Fruit fly (Drosophila melanogaster) whole organism, wandering third instar larva: ENCODE results near the gene CG6567.

Source experiments
- Abd-B ChIP-seq: fragments of >200 bp; optimal IDR thresholded peaks from 2 replicates; lab custom pipeline; 2017; ENCODE audit warnings: missing biosample characterization, missing genetic modification characterization
- CG32264 ChIP-seq: fragments of 200-800 bp; sonication (Bioruptor generic); optimal IDR thresholded peaks from 2 replicates; lab custom pipeline; 2016; ENCODE audit warnings: missing biosample characterization, missing genetic modification characterization
- CrebA ChIP-seq: fragments of 200-800 bp; sonication (Bioruptor generic); optimal IDR thresholded peaks from 2 replicates; lab custom pipeline; 2016; ENCODE audit warnings: missing biosample characterization, mild to moderate bottlenecking, missing genetic modification characterization, borderline replicate concordance
- Dfd ChIP-seq: fragments of >200 bp; optimal IDR thresholded peaks from 2 replicates; lab custom pipeline; 2017; ENCODE audit warnings: missing biosample characterization, missing genetic modification characterization
- Dif ChIP-seq: fragments of 200-275, 200-300 bp; sonication (Bioruptor generic); optimal IDR thresholded peaks from 2 replicates; lab custom pipeline; 2018; ENCODE audit warnings: missing biosample characterization, missing genetic modification characterization; ENCODE audit not compliant: partially characterized antibody
- HLH106 ChIP-seq: fragments of 200-800 bp; optimal IDR thresholded peaks from 3 replicates; lab custom pipeline; 2019; ENCODE audit warnings: missing biosample characterization, mild to moderate bottlenecking, missing genetic modification characterization, moderate library complexity
- Hr83 ChIP-seq: fragments of 200-300 bp; sonication (Bioruptor generic); optimal IDR thresholded peaks from 2 replicates; lab custom pipeline; 2016; ENCODE audit warnings: missing biosample characterization, mild to moderate bottlenecking, missing genetic modification characterization, moderate library complexity; ENCODE audit not compliant: poor library complexity, severe bottlenecking
- Jra ChIP-seq: sonication (Bioruptor generic); optimal IDR thresholded peaks from 2 replicates; lab custom pipeline; 2016; ENCODE audit warnings: missing biosample characterization, missing genetic modification characterization
- Mio ChIP-seq: sonication (Bioruptor generic); optimal IDR thresholded peaks from 2 replicates; lab custom pipeline; 2016; ENCODE audit warnings: missing biosample characterization, missing genetic modification characterization
- Myc ChIP-seq: fragments of >200 bp; optimal IDR thresholded peaks from 2 replicates; lab custom pipeline; 2017
- N ChIP-seq: fragments of >200 bp; optimal IDR thresholded peaks from 2 replicates; lab custom pipeline; 2018; ENCODE audit warnings: missing biosample characterization, missing external identifiers, missing genetic modification characterization
- OdsH ChIP-seq: fragments of 200-800 bp; sonication (Bioruptor generic); optimal IDR thresholded peaks from 2 replicates; lab custom pipeline; 2016; ENCODE audit warnings: missing biosample characterization, mild to moderate bottlenecking, missing genetic modification characterization
- Rel ChIP-seq, 2 experiments: fragments of 200-800 bp; sonication (Bioruptor generic) in 1 of 2; optimal IDR thresholded peaks; 2 replicates in 1 of 2; 3 replicates in 1 of 2; lab custom pipeline; 2016 to 2019; ENCODE audit warnings: mild to moderate bottlenecking in 2 of 2, missing biosample characterization in 2 of 2, missing genetic modification characterization in 2 of 2, moderate library complexity in 1 of 2
- Sp1 ChIP-seq: fragments of 200-800 bp; sonication (Bioruptor generic); optimal IDR thresholded peaks from 3 replicates; lab custom pipeline; 2019; ENCODE audit warnings: missing biosample characterization, mild to moderate bottlenecking, missing genetic modification characterization, moderate library complexity
- Vsx2 ChIP-seq: fragments of 200-300, 225-300 bp; sonication (Bioruptor generic); optimal IDR thresholded peaks from 2 replicates; lab custom pipeline; 2018; ENCODE audit warnings: missing biosample characterization, missing genetic modification characterization; ENCODE audit not compliant: partially characterized antibody
- br ChIP-seq: fragments of 200-800 bp; sonication (Bioruptor generic); optimal IDR thresholded peaks from 2 replicates; lab custom pipeline; 2016; ENCODE audit warnings: missing biosample characterization, missing genetic modification characterization
- brk ChIP-seq: fragments of 200-800 bp; sonication (Bioruptor generic); optimal IDR thresholded peaks from 2 replicates; lab custom pipeline; 2016; ENCODE audit warnings: missing biosample characterization, mild to moderate bottlenecking, missing genetic modification characterization
- dmrt93B ChIP-seq: fragments of 200-800 bp; sonication (Bioruptor generic); optimal IDR thresholded peaks from 2 replicates; lab custom pipeline; 2018; ENCODE audit warnings: missing biosample characterization, mild to moderate bottlenecking, missing genetic modification characterization
- dsf ChIP-seq: sonication (Bioruptor generic); optimal IDR thresholded peaks from 2 replicates; lab custom pipeline; 2016; ENCODE audit warnings: missing biosample characterization, missing genetic modification characterization, borderline replicate concordance
- ey ChIP-seq: fragments of 200-800 bp; sonication (Bioruptor generic); optimal IDR thresholded peaks from 2 replicates; lab custom pipeline; 2016; ENCODE audit warnings: missing biosample characterization, missing genetic modification characterization
- foxo ChIP-seq, 2 experiments: fragments of 200-800 bp; sonication (Bioruptor generic); optimal IDR thresholded peaks; 2 replicates in 1 of 2; 3 replicates in 1 of 2; lab custom pipeline; 2016 to 2017; ENCODE audit warnings: missing biosample characterization in 2 of 2, missing genetic modification characterization in 2 of 2
- fru ChIP-seq: fragments of 200-800 bp; sonication (Bioruptor generic); optimal IDR thresholded peaks from 3 replicates; lab custom pipeline; 2016; ENCODE audit warnings: missing biosample characterization, mild to moderate bottlenecking, missing genetic modification characterization
- h ChIP-seq: fragments of 200-800 bp; sonication (Bioruptor generic); optimal IDR thresholded peaks from 3 replicates; lab custom pipeline; 2016; ENCODE audit warnings: missing biosample characterization, mild to moderate bottlenecking, missing genetic modification characterization
- lola ChIP-seq: fragments of >200 bp; optimal IDR thresholded peaks from 2 replicates; lab custom pipeline; 2017; ENCODE audit warnings: missing biosample characterization, missing genetic modification characterization
- pan ChIP-seq: fragments of >200 bp; optimal IDR thresholded peaks from 2 replicates; lab custom pipeline; 2017
- psq ChIP-seq: fragments of 200-800 bp; sonication (Bioruptor generic); optimal IDR thresholded peaks from 3 replicates; lab custom pipeline; 2017; ENCODE audit warnings: missing biosample characterization, mild to moderate bottlenecking, missing genetic modification characterization, moderate library complexity
- rgr ChIP-seq: fragments of 200-800 bp; sonication (Bioruptor generic); optimal IDR thresholded peaks from 3 replicates; lab custom pipeline; 2016; ENCODE audit warnings: missing biosample characterization, mild to moderate bottlenecking, missing genetic modification characterization
- sage ChIP-seq: fragments of 200-800 bp; sonication (Bioruptor generic); optimal IDR thresholded peaks from 2 replicates; lab custom pipeline; 2016; ENCODE audit warnings: missing biosample characterization, mild to moderate bottlenecking, missing genetic modification characterization
- sv ChIP-seq: fragments of 200-800 bp; sonication (Bioruptor generic); optimal IDR thresholded peaks from 3 replicates; lab custom pipeline; 2016; ENCODE audit warnings: missing biosample characterization, missing genetic modification characterization
- tai ChIP-seq: sonication (Bioruptor generic); optimal IDR thresholded peaks from 2 replicates; lab custom pipeline; 2016; ENCODE audit warnings: missing biosample characterization, missing genetic modification characterization
- woc ChIP-seq: sonication (Bioruptor generic); optimal IDR thresholded peaks from 2 replicates; lab custom pipeline; 2016; ENCODE audit warnings: missing biosample characterization, mild to moderate bottlenecking, missing genetic modification characterization

CG6567 gene

dm6 chr3R:10863956-10864355 is 9.7 kb upstream of the CG6567 start:
- TF ChIP-seq Dif (GFP tag; lab: Kevin White, UChicago), result peak; percentile 59
- TF ChIP-seq N (GFP tag; lab: Kevin White, UChicago), result no peak
- no peak for TF ChIP-seq dmrt93B
- no peak for TF ChIP-seq lola (GFP tag; lab: Kevin White, UChicago)
- TF ChIP-seq Hr83 (GFP tag; lab: Kevin White, UChicago), result no peak

DNA sequence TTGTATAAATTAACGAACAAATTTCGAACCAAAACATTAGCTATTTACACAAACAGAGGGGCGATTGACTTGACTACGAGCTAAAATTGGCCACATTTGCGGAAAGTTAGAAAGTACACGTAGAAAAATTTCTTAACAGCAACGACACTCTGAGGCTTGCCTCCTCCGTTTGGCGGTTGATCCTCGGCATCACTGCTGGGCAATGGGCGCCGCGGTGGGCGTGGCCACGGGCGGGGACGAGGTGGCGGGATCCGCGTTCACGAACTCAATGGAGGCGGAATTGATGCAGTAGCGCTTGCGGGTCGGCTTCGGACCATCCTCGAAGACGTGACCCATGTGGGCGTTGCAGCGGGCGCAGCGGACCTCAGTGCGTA is 9.2 kb upstream of the CG6567 start:
- TF ChIP-seq OdsH (GFP tag; lab: Kevin White, UChicago) (no peak), Abd-B (no peak), CrebA (GFP tag; lab: Kevin White, UChicago) (no peak), Jra (GFP tag; lab: Kevin White, UChicago) (no peak)

dm6 chr3R:10862773-10863445 is 8.7 kb upstream of the CG6567 start, which contains the start of gene CG6574:
Gene CG6574 (minus strand): TSS chr3R:10862988.
- TF ChIP-seq h, result peak; percentile 32
- TF ChIP-seq OdsH (GFP tag; lab: Kevin White, UChicago), result peak; percentile 2
- TF ChIP-seq brk, result no peak
- no peak for TF ChIP-seq psq (GFP tag; lab: Kevin White, UChicago)
- TF ChIP-seq Rel (GFP tag; optimal IDR thresholded peaks at IDR 0.05; lab: Kevin White, UChicago), result no peak
- TF ChIP-seq Rel (tag; optimal IDR thresholded peaks at IDR 0.05; lab: Kevin White, UChicago), result peak; percentile 27
- peak; percentile 13 for TF ChIP-seq HLH106 (tag; lab: Kevin White, UChicago)
- peak; percentile 39 for TF ChIP-seq Myc (lab: Kevin White, UChicago)
- TF ChIP-seq pan (lab: Kevin White, UChicago), result no peak
- TF ChIP-seq CrebA (GFP tag; lab: Kevin White, UChicago), result no peak
- peak; percentile 38 for TF ChIP-seq br (GFP tag; lab: Kevin White, UChicago)
- no peak for TF ChIP-seq dsf (GFP tag; lab: Kevin White, UChicago)
- no peak for TF ChIP-seq Sp1
- TF ChIP-seq ey (GFP tag; lab: Kevin White, UChicago), result peak; percentile 2
- peak in 1 of 2 experiments; percentile 41 for TF ChIP-seq foxo (GFP tag; optimal IDR thresholded peaks at IDR 0.05; lab: Kevin White, UChicago)

dm6 chr3R:10859713-10860112 is 5.5 kb upstream of the CG6567 start, which contains the start of gene CG14694:
Gene CG14694 (minus strand): TSS chr3R:10859813.
- no peak for TF ChIP-seq foxo (GFP tag; optimal IDR thresholded peaks at IDR 0.05; lab: Kevin White, UChicago)
- TF ChIP-seq HLH106 (tag; lab: Kevin White, UChicago), result no peak
- no peak for TF ChIP-seq CG32264 (GFP tag; lab: Kevin White, UChicago)

dm6 chr3R:10856618-10857017 is 2.4 kb upstream of the CG6567 start, which contains the start of gene CG4570:
Gene CG4570 (plus strand): TSS chr3R:10856807.
- TF ChIP-seq tai (GFP tag; lab: Kevin White, UChicago), result no peak
- no peak for TF ChIP-seq Rel (GFP tag; optimal IDR thresholded peaks at IDR 0.05; lab: Kevin White, UChicago)
- no peak for TF ChIP-seq Rel (tag; optimal IDR thresholded peaks at IDR 0.05; lab: Kevin White, UChicago)
- no peak for TF ChIP-seq woc (GFP tag; lab: Kevin White, UChicago)
- TF ChIP-seq rgr (GFP tag; lab: Kevin White, UChicago), result no peak
- TF ChIP-seq Mio (GFP tag; lab: Kevin White, UChicago), result no peak
- no peak for TF ChIP-seq sage (GFP tag; lab: Kevin White, UChicago)
- no peak for TF ChIP-seq ey (GFP tag; lab: Kevin White, UChicago)
- TF ChIP-seq, all 38 proteins: peak for 0

dm6 chr3R:10852232-10852774 is 1.9 kb downstream of the CG6567 start, which contains the start of gene CG4565:
Gene CG4565 (plus strand): TSS chr3R:10852724.
- TF ChIP-seq Dfd (GFP tag; lab: Kevin White, UChicago) (no peak), rgr (GFP tag; lab: Kevin White, UChicago) (no peak), Rel (GFP tag; optimal IDR thresholded peaks at IDR 0.05; lab: Kevin White, UChicago) (no peak), Rel (tag; optimal IDR thresholded peaks at IDR 0.05; lab: Kevin White, UChicago) (no peak), brk (no peak), Dif (GFP tag; lab: Kevin White, UChicago) (peak; percentile 44), fru (GFP tag; lab: Kevin White, UChicago) (no peak), foxo (GFP tag; optimal IDR thresholded peaks at IDR 0.05; lab: Kevin White, UChicago) (no peak), CrebA (GFP tag; lab: Kevin White, UChicago) (no peak), Myc (lab: Kevin White, UChicago) (peak; percentile 67), Vsx2 (GFP tag; lab: Kevin White, UChicago) (peak; percentile 64), OdsH (GFP tag; lab: Kevin White, UChicago) (no peak), sv (GFP tag; lab: Kevin White, UChicago) (no peak)
- TF ChIP-seq, all 38 proteins: peak for 3
